Worm (Caenorhabditis elegans) whole organism, L2 larva: ENCODE data around the gene srh-34.

Experiments
- F13H6.1 ChIP-seq: sonication (generic microtip); optimal IDR thresholded peaks from 2 replicates; lab custom pipeline; 2016; ENCODE audit warnings: missing genetic modification characterization, missing compliant biosample characterization
- R02D3.7 ChIP-seq: fragments of 150-350 bp; optimal IDR thresholded peaks from 2 replicates; lab custom pipeline; 2014; ENCODE audit warnings: missing biosample characterization, missing genetic modification characterization
- ZK546.5 ChIP-seq: sonication (generic microtip); optimal IDR thresholded peaks from 2 replicates; lab custom pipeline; 2017; ENCODE audit warnings: missing biosample characterization, missing genetic modification characterization
- alr-1 ChIP-seq: fragments of 150-350 bp; optimal IDR thresholded peaks from 2 replicates; lab custom pipeline; 2014; ENCODE audit warnings: missing biosample characterization, missing genetic modification characterization
- ama-1 ChIP-seq: fragments of 150-350 bp; optimal IDR thresholded peaks from 2 replicates; lab custom pipeline; 2018; ENCODE audit warnings: inconsistent platforms
- blmp-1 ChIP-seq: sonication (generic microtip); optimal IDR thresholded peaks from 2 replicates; lab custom pipeline; 2017; ENCODE audit warnings: missing genetic modification characterization, mild to moderate bottlenecking, missing compliant biosample characterization, antibody characterized with exemption, moderate library complexity; ENCODE audit not compliant: insufficient read depth
- ceh-16 ChIP-seq: fragments of 150-350 bp; optimal IDR thresholded peaks from 2 replicates; lab custom pipeline; 2014; ENCODE audit warnings: missing biosample characterization, missing genetic modification characterization
- ceh-82 ChIP-seq: fragments of 150-350 bp; optimal IDR thresholded peaks from 2 replicates; lab custom pipeline; 2014; ENCODE audit warnings: missing biosample characterization, missing genetic modification characterization
- crh-2 ChIP-seq: sonication (generic microtip); optimal IDR thresholded peaks from 2 replicates; lab custom pipeline; 2017; ENCODE audit warnings: missing biosample characterization, missing genetic modification characterization
- egl-27 ChIP-seq: sonication (generic microtip); optimal IDR thresholded peaks from 3 replicates; lab custom pipeline; 2017; ENCODE audit warnings: missing biosample characterization, missing genetic modification reagents, missing genetic modification characterization
- elt-1 ChIP-seq: fragments of 150-350 bp; optimal IDR thresholded peaks from 2 replicates; lab custom pipeline; 2014; ENCODE audit warnings: missing biosample characterization, missing genetic modification characterization
- elt-3 ChIP-seq: sonication (generic microtip); optimal IDR thresholded peaks from 2 replicates; lab custom pipeline; 2017; ENCODE audit warnings: missing biosample characterization, missing genetic modification characterization
- fos-1 ChIP-seq: fragments of 150-350 bp; optimal IDR thresholded peaks from 2 replicates; lab custom pipeline; 2014; ENCODE audit warnings: missing biosample characterization, missing genetic modification characterization
- lin-11 ChIP-seq: fragments of 150-350 bp; sonication (generic microtip); optimal IDR thresholded peaks from 2 replicates; lab custom pipeline; 2014; ENCODE audit warnings: missing biosample characterization, missing genetic modification characterization, inconsistent platforms, mixed read lengths
- lin-39 ChIP-seq: fragments of 150-350 bp; optimal IDR thresholded peaks from 2 replicates; lab custom pipeline; 2014; ENCODE audit warnings: missing biosample characterization, missing genetic modification reagents, missing genetic modification characterization
- lsy-2 ChIP-seq, 2 experiments: fragments of 150-350 bp in 1 of 2; sonication (generic microtip) in 1 of 2; optimal IDR thresholded peaks; 2 replicates each; lab custom pipeline; 2014 to 2017; ENCODE audit warnings: missing biosample characterization in 2 of 2, missing genetic modification characterization in 2 of 2
- mab-5 ChIP-seq: fragments of 150-350 bp; optimal IDR thresholded peaks from 2 replicates; lab custom pipeline; 2014; ENCODE audit warnings: missing biosample characterization, missing genetic modification characterization
- mbf-1 ChIP-seq: sonication (generic microtip); optimal IDR thresholded peaks from 2 replicates; lab custom pipeline; 2017; ENCODE audit warnings: missing biosample characterization, missing genetic modification characterization
- mdl-1 ChIP-seq, 2 experiments: fragments of 150-350 bp in 1 of 2; sonication (generic microtip) in 1 of 2; optimal IDR thresholded peaks; 2 replicates each; lab custom pipeline; 2017; ENCODE audit warnings: missing biosample characterization in 2 of 2, missing genetic modification characterization in 2 of 2
- nhr-10 ChIP-seq: sonication (generic microtip); optimal IDR thresholded peaks from 2 replicates; lab custom pipeline; 2017; ENCODE audit warnings: missing biosample characterization, missing genetic modification characterization
- nhr-11 ChIP-seq: fragments of 150-350 bp; optimal IDR thresholded peaks from 2 replicates; lab custom pipeline; 2014; ENCODE audit warnings: missing biosample characterization, missing genetic modification characterization
- nhr-12 ChIP-seq: fragments of 150-350 bp; optimal IDR thresholded peaks from 2 replicates; lab custom pipeline; 2014; ENCODE audit warnings: missing biosample characterization, missing genetic modification characterization
- peb-1 ChIP-seq: fragments of 150-350 bp; optimal IDR thresholded peaks from 2 replicates; lab custom pipeline; 2014; ENCODE audit warnings: missing biosample characterization, missing genetic modification characterization
- sem-4 ChIP-seq: fragments of 150-350 bp; optimal IDR thresholded peaks from 2 replicates; lab custom pipeline; 2014; ENCODE audit warnings: missing biosample characterization, missing genetic modification reagents, missing genetic modification characterization
- skn-1 ChIP-seq: sonication (generic microtip); optimal IDR thresholded peaks from 2 replicates; lab custom pipeline; 2017; ENCODE audit warnings: missing biosample characterization, missing genetic modification characterization
- sma-3 ChIP-seq: sonication (generic microtip); optimal IDR thresholded peaks from 2 replicates; lab custom pipeline; 2016; ENCODE audit warnings: missing genetic modification reagents, missing genetic modification characterization, missing compliant biosample characterization
- sma-9 ChIP-seq, 2 experiments: fragments of 150-350 bp in 1 of 2; sonication (generic microtip) in 1 of 2; optimal IDR thresholded peaks; 2 replicates each; lab custom pipeline; 2014 to 2016; ENCODE audit warnings: missing genetic modification characterization in 2 of 2, mild to moderate bottlenecking in 1 of 2, missing biosample characterization in 1 of 2, missing compliant biosample characterization in 1 of 2, missing genetic modification reagents in 1 of 2, moderate library complexity in 1 of 2
- snpc-4 ChIP-seq: fragments of 150-350 bp; optimal IDR thresholded peaks from 2 replicates; lab custom pipeline; 2014; ENCODE audit warnings: missing biosample characterization, missing genetic modification characterization
- unc-39 ChIP-seq: fragments of 150-350 bp; optimal IDR thresholded peaks from 2 replicates; lab custom pipeline; 2014; ENCODE audit warnings: missing biosample characterization, missing genetic modification characterization
- unc-55 ChIP-seq: fragments of 150-350 bp; sonication (generic microtip); optimal IDR thresholded peaks from 3 replicates; lab custom pipeline; 2014; ENCODE audit warnings: missing biosample characterization, missing genetic modification reagents, missing genetic modification characterization
- zag-1 ChIP-seq: fragments of 150-350 bp; optimal IDR thresholded peaks from 2 replicates; lab custom pipeline; 2014; ENCODE audit warnings: missing biosample characterization, missing genetic modification characterization
- ztf-1 ChIP-seq: fragments of 200-800 bp; sonication (Bioruptor generic); conservative IDR thresholded peaks from 2 replicates; pipeline ENCODE4 v1.3.6; 2022; ENCODE audit warnings: missing genetic modification characterization, missing compliant biosample characterization
- ztf-11 ChIP-seq: sonication (generic microtip); optimal IDR thresholded peaks from 2 replicates; lab custom pipeline; 2017; ENCODE audit warnings: missing biosample characterization, missing genetic modification characterization
- ztf-4 ChIP-seq: fragments of 150-350 bp; optimal IDR thresholded peaks from 2 replicates; lab custom pipeline; 2014; ENCODE audit warnings: missing biosample characterization, missing genetic modification characterization

Gene srh-34

DNA sequence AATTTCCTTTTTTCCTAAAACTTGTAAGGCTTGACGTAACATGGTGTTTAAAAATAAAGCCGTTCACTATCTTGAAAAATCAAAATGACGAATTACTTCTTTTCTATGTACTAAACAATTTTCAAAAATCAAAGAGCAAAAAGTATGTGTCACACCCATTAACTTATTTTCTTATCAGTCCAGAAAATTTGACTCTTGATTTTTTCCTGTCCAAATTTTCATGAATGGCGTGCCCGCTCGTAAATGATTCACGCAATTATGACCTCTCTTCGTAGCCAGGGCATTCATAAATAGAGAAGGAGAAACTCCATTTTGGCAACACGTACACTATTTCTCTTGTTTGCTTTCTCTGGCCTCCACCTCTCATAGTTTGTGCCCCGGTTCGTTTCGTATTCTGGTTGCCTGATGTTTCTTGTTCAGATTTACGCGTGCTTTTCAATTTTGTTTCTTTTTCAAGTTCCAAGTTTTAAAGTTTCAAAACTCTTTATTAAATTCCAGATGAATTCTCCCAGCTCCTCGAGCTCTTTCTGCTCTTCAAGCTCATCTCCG lies 31.3 kb upstream of the srh-34 start, which contains the start of gene nhr-55:
Gene nhr-55, plus strand, starts transcription at position 499 of the 549 bp plus-strand sequence.
- no peak for TF ChIP-seq lin-11 (tag; lab: Kevin White, UChicago)
- TF ChIP-seq zag-1, result no peak
- TF ChIP-seq unc-55 (GFP tag; lab: Kevin White, UChicago), result no peak
- no peak for TF ChIP-seq peb-1
- TF ChIP-seq blmp-1 (tag; lab: Kevin White, UChicago), result no peak
- no peak for TF ChIP-seq ztf-4 (tag; lab: Kevin White, UChicago)
- no peak for TF ChIP-seq lin-39 (tag; lab: Kevin White, UChicago)
- TF ChIP-seq crh-2, result peak; percentile 44
- no peak for TF ChIP-seq mab-5 (tag; lab: Kevin White, UChicago)
- TF ChIP-seq sma-9 (GFP tag; optimal IDR thresholded peaks at IDR 0.05; lab: Kevin White, UChicago), result peak; percentile 53
- no peak for TF ChIP-seq sma-9 (tag; optimal IDR thresholded peaks at IDR 0.05; lab: Kevin White, UChicago)
- TF ChIP-seq fos-1 (tag; lab: Kevin White, UChicago), result peak; percentile 93
- TF ChIP-seq sma-3 (GFP tag; lab: Kevin White, UChicago), result no peak

DNA sequence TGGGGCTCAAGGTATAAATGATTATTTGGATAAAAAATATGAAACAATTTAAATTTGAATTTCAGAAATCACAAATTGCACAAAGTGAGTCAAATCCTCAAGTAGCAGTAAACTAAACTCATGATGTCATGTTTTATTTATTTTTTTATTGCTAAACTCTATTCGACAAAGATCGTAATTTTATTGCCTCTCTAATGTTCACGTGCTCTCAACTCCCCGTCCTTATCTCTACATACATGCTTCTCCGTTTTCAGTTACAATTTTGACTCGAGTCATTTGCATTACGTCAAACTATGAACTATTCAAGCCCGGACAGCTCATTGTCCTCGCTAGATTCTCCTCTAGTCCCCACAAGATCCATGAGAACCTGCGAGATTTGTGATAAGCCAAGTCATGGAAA lies 28.0 kb upstream of the srh-34 start, which contains the start of gene nhr-99:
Gene nhr-99, plus strand, starts transcription at position 263 of the 400 bp plus-strand sequence.
- TF ChIP-seq sma-9 (GFP tag; optimal IDR thresholded peaks at IDR 0.05; lab: Kevin White, UChicago) (peak; percentile 43), sma-9 (tag; optimal IDR thresholded peaks at IDR 0.05; lab: Kevin White, UChicago) (no peak), snpc-4 (no peak), unc-39 (tag; lab: Kevin White, UChicago) (no peak), ama-1 (no peak), fos-1 (tag; lab: Kevin White, UChicago) (peak; percentile 79), crh-2 (peak; percentile 26), mab-5 (tag; lab: Kevin White, UChicago) (no peak)

DNA sequence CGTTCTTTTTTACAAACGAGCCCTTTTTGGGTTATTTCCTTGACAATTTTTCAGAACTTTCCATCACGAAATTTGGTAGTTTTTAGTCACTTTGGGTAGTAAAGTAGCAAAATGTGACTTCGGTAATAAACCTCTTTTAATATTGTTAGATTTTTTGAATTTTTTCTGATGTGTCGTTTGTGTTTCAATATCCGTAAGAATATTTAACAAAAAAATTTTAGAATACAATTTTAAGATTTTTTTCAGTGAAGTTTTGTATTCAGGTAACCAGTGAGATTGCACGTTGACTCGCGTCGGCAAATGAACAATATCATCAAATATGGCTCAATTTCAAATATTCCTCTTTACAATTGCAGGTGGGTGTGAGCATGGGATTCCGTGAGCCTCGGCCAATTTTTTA lies 26.1 kb upstream of the srh-34 start, which contains the start of gene srt-31:
Gene srt-31, plus strand, starts transcription at position 301 of the 400 bp plus-strand sequence.
- TF ChIP-seq nhr-12 (tag; lab: Kevin White, UChicago), result no peak
- no peak for TF ChIP-seq R02D3.7 (tag; lab: Kevin White, UChicago)
- TF ChIP-seq ztf-1 (GFP tag; lab: Robert Waterston, UW), result no peak
- no peak for TF ChIP-seq peb-1
- no peak for TF ChIP-seq snpc-4
- no peak for TF ChIP-seq ama-1
- no peak for TF ChIP-seq sem-4
- TF ChIP-seq fos-1 (tag; lab: Kevin White, UChicago), result no peak
- TF ChIP-seq nhr-10 (tag; lab: Kevin White, UChicago), result no peak
- no peak for TF ChIP-seq mdl-1 (tag; optimal IDR thresholded peaks at IDR 0.05; lab: Kevin White, UChicago)
- no peak for TF ChIP-seq alr-1 (tag; lab: Kevin White, UChicago)
- no peak for TF ChIP-seq ceh-16 (tag; lab: Kevin White, UChicago)
- TF ChIP-seq ceh-82 (tag; lab: Kevin White, UChicago), result no peak
- no peak for TF ChIP-seq sma-3 (GFP tag; lab: Kevin White, UChicago)
- TF ChIP-seq lin-39 (tag; lab: Kevin White, UChicago), result no peak
- no peak for TF ChIP-seq elt-1 (tag; lab: Kevin White, UChicago)
- TF ChIP-seq lin-11 (tag; lab: Kevin White, UChicago), result no peak
- TF ChIP-seq unc-55 (GFP tag; lab: Kevin White, UChicago), result no peak
- TF ChIP-seq ztf-11 (tag; lab: Kevin White, UChicago), result no peak
- no peak for TF ChIP-seq egl-27 (tag; lab: Kevin White, UChicago)

DNA sequence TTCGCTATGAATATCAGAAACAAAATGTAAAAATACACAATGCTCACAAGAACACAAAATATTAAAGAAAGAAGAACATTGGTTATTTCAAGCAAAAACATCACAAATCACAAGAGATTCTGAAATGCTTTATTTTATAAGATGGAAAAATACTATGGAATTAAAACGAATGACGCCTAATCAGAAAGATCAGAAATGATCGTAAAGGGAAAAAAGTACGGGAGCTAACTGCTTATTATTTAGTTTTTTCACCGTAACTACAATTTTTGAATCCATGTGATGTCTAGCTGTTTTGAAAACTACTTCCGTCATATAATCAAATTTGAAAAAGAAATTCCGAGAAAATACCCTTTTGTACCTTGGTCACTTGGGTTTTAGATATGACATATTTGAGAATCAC lies 22.0 kb upstream of the srh-34 start, which contains the start of gene srbc-57:
Gene srbc-57, minus strand, starts transcription at position 101 of the 400 bp plus-strand sequence.
- TF ChIP-seq sem-4, result no peak
- no peak for TF ChIP-seq mdl-1 (tag; optimal IDR thresholded peaks at IDR 0.05; lab: Kevin White, UChicago)
- no peak for TF ChIP-seq elt-3 (tag; lab: Kevin White, UChicago)
- no peak for TF ChIP-seq lin-39 (tag; lab: Kevin White, UChicago)
- TF ChIP-seq mbf-1 (tag; lab: Kevin White, UChicago), result no peak
- no peak for TF ChIP-seq F13H6.1 (tag; lab: Kevin White, UChicago)
- TF ChIP-seq lsy-2 (tag; optimal IDR thresholded peaks at IDR 0.05; lab: Kevin White, UChicago), result no peak
- no peak for TF ChIP-seq crh-2
- TF ChIP-seq nhr-11 (tag; lab: Kevin White, UChicago), result no peak

DNA sequence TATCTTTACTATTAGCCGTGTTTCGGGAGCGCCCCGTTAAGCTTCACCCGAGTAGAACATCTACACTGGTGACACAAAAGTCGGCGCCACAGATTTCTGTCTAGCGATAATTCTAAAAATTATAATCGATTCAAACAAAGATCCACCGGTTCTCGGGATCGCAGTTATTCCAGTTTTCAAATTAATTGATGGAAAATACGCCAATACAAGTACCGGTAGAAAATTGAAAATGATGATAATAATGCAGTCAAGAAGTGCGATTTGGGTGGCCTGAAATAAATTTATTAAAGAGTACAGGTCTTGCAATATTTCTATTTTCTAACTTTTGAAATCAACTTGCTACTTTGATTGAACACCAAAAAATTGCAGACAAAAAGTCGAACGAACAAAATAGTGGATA lies 21.0 kb upstream of the srh-34 start:
- TF ChIP-seq lsy-2 (tag; optimal IDR thresholded peaks at IDR 0.05; lab: Kevin White, UChicago) (no peak), ceh-82 (tag; lab: Kevin White, UChicago) (no peak), lin-39 (tag; lab: Kevin White, UChicago) (no peak), ztf-4 (tag; lab: Kevin White, UChicago) (no peak), ZK546.5 (tag; lab: Kevin White, UChicago) (no peak), ama-1 (no peak), skn-1 (no peak)
